Worm (Caenorhabditis elegans) whole organism, midembryonic: ENCODE measurements around the gene srh-265.

Experiments used
- T22C8.4 ChIP-seq: fragments of 200-800 bp; sonication (Bioruptor generic); IDR thresholded peaks from 2 replicates; pipeline ENCODE4 v1.3.6; 2022; ENCODE audit warnings: missing genetic modification characterization, missing compliant biosample characterization
- cog-1 ChIP-seq: sonication (generic microtip); optimal IDR thresholded peaks from 2 replicates; lab custom pipeline; 2016; ENCODE audit warnings: missing genetic modification characterization, missing compliant biosample characterization
- flt-1 ChIP-seq: fragments of 200-800 bp; sonication (Bioruptor generic); IDR thresholded peaks from 2 replicates; pipeline ENCODE4 v1.3.6; 2022; ENCODE audit warnings: missing genetic modification characterization, missing compliant biosample characterization
- ref-1 ChIP-seq: fragments of 200-800 bp; sonication (Bioruptor generic); conservative IDR thresholded peaks from 2 replicates; pipeline ENCODE4 v1.3.6; 2022; ENCODE audit warnings: missing genetic modification reagents, missing genetic modification characterization, missing compliant biosample characterization
- tab-1 ChIP-seq: fragments of 200-800 bp; sonication (Bioruptor generic); IDR thresholded peaks from 2 replicates; pipeline ENCODE4 v1.3.6; 2022; ENCODE audit warnings: missing genetic modification characterization, missing compliant biosample characterization
- ztf-23 ChIP-seq: fragments of 200-800 bp; sonication (Bioruptor generic); IDR thresholded peaks from 2 replicates; pipeline ENCODE4 v1.3.6; 2022; ENCODE audit warnings: missing genetic modification reagents, missing genetic modification characterization, missing compliant biosample characterization
- ztf-29 ChIP-seq: fragments of 200-800 bp; sonication (Bioruptor generic); IDR thresholded peaks from 2 replicates; pipeline ENCODE4 v1.3.6; 2022; ENCODE audit warnings: missing genetic modification reagents, missing genetic modification characterization, missing compliant biosample characterization

DNA sequence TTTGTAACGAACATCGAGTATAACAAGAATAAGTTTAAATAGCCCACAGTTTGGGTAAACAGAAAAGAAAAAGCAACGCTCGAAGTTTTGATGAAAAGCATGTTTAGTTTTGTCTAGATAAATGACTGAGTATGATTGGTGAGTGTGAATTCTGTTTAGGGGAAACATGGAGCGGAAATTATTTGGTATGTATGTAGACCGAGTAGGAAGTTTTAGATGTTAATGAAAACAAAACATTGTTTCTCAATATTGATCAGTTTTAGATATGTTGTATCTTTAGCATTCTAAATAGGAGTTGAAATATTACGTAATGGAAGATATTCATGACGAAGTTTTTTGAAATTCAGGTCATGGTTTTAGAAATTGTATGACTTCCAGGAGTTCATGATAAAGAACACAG, 3.4 kb upstream of the srh-265 start, which contains the start of gene srbc-63:
- TF ChIP-seq ztf-29 (GFP tag; lab: Robert Waterston, UW): no peak
- TF ChIP-seq flt-1: no peak
- TF ChIP-seq T22C8.4: no peak
- no peak for TF ChIP-seq ztf-23
- TF ChIP-seq ref-1: no peak
- TF ChIP-seq cog-1 (tag; lab: Kevin White, UChicago): no peak
- TF ChIP-seq tab-1 (GFP tag; lab: Robert Waterston, UW): no peak
